Worm (Caenorhabditis elegans): ENCODE data around the gene F26F2.7.
"Not testable (repeated sequence)": the region's sequence is repeated elsewhere in the genome, so short reads cannot be mapped to it uniquely, and the experiment has no call there.

F26F2.7 gene

DNA sequence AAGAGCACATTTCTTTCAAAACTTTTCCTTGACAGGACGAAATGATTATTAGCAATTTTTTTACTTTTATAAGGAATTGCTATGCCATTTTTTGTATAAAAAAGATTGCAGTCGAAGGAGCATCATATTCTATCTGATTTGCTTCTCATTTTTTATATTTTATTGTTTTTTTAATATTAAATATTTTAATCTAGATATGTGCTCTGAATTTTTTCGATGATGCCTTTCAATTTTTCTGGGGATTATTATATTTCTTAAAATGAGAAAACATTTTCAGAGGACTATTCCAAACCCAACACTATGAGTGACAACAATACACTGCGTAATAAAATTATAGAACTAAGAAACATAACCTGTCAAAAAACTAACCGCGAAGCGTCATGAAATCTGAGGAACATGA, 11.8 kb upstream of the F26F2.7 start, which contains the start of gene F26F2.4:
Gene F26F2.4, plus strand, starts transcription at position 301 of the 400 bp plus-strand sequence.
- not testable (repeated sequence) for TF ChIP-seq elt-1 (tag; optimal IDR thresholded peaks at IDR 0.05); fkh-10 (GFP tag; optimal IDR thresholded peaks at IDR 0.05); lsy-12 (tag; optimal IDR thresholded peaks at IDR 0.05)

DNA sequence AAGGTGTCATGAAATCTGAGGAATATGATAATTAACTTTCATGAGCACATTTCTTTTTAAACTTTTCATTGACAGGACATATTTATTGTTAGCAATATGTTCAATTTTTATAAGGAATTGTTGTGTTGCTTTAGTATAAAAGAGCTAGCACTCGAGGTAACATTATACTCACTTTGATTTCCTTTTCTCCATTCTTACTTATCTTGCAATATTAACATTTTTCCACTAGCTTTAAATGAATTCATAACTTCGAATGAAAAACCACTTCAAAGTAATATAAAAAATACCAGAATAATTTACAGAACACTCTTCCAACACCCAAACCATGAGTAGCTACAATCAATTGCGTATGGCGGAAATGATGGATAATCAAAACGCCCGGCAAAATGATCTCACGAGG, 7.4 kb upstream of the F26F2.7 start, which contains the start of gene F26F2.5:
Gene F26F2.5, plus strand, starts transcription at position 301 of the 400 bp plus-strand sequence.
- TF ChIP-seq fos-1 (tag; optimal IDR thresholded peaks at IDR 0.05) (no peak), ama-1 (optimal IDR thresholded peaks at IDR 0.05) (no peak), ceh-16 (tag; optimal IDR thresholded peaks at IDR 0.05) (no peak), nhr-77 (tag; optimal IDR thresholded peaks at IDR 0.05) (no peak), unc-39 (tag; optimal IDR thresholded peaks at IDR 0.05) (no peak), mml-1 (tag; optimal IDR thresholded peaks at IDR 0.05) (no peak), ceh-28 (tag; optimal IDR thresholded peaks at IDR 0.05) (no peak), lsy-12 (tag; optimal IDR thresholded peaks at IDR 0.05) (no peak), skn-1 (tag; optimal IDR thresholded peaks at IDR 0.05) (no peak), nhr-25 (tag; optimal IDR thresholded peaks at IDR 0.05) (no peak), nhr-28 (tag; optimal IDR thresholded peaks at IDR 0.05) (no peak), fkh-10 (GFP tag; optimal IDR thresholded peaks at IDR 0.05) (no peak), elt-2 (tag; optimal IDR thresholded peaks at IDR 0.05) (no peak)

- TF ChIP-seq lsy-12 (tag; optimal IDR thresholded peaks at IDR 0.05) (no peak), elt-3 (tag; optimal IDR thresholded peaks at IDR 0.05) (no peak), eor-1 (tag; optimal IDR thresholded peaks at IDR 0.05) (no peak), tbx-2 (tag; optimal IDR thresholded peaks at IDR 0.05) (no peak), lin-39 (tag; optimal IDR thresholded peaks at IDR 0.05) (no peak), fkh-2 (tag; optimal IDR thresholded peaks at IDR 0.05) (no peak), R02D3.7 (tag; optimal IDR thresholded peaks at IDR 0.05) (no peak), elt-2 (tag; optimal IDR thresholded peaks at IDR 0.05) (no peak)
These were observed 6.5 kb upstream of the F26F2.7 start, which contains the start of gene clec-263 for ce11 chrV:20574314-20574713. TSS of gene clec-263 (plus strand) at chrV:20574614.

ce11 chrV:20574872-20575271, 5.9 kb upstream of the F26F2.7 start:
- TF ChIP-seq mdl-1 (tag; optimal IDR thresholded peaks at IDR 0.05) (no peak), ztf-11 (tag; optimal IDR thresholded peaks at IDR 0.05) (no peak), elt-3 (tag; optimal IDR thresholded peaks at IDR 0.05) (no peak), jun-1 (tag; optimal IDR thresholded peaks at IDR 0.05) (no peak), nfya-1 (tag; optimal IDR thresholded peaks at IDR 0.05; ENCODE audit: insufficient read depth) (no peak), mml-1 (tag; optimal IDR thresholded peaks at IDR 0.05) (no peak), daf-12 (tag; optimal IDR thresholded peaks at IDR 0.05) (no peak), ceh-28 (tag; optimal IDR thresholded peaks at IDR 0.05) (no peak), egl-5 (tag; optimal IDR thresholded peaks at IDR 0.05) (no peak), ztf-4 (tag; optimal IDR thresholded peaks at IDR 0.05) (no peak)

DNA sequence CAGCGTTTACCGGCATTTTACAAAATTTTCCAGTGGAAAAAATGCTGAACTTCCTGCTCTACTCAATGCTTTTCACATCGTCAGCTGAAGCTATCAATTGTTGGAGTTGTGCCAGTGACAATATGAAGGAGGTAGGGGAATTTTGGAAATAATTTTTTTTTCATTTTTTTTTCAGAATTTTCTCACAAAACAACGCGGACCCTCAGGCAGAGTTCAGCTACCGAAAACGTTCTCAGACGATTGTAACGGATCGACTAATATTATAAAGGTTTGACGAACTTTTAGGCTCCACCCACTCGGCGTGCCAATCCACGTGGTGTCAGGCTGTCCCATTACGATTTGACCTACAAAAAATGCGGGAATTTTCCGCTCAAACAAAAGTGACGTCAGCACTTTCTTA, 1.3 kb upstream of the F26F2.7 start, which contains the start of gene F26F2.8:
Gene F26F2.8, plus strand, starts transcription at position 13 of the 400 bp plus-strand sequence.
- TF ChIP-seq elt-3 (tag; optimal IDR thresholded peaks at IDR 0.05) (no peak), aly-2 (tag; optimal IDR thresholded peaks at IDR 0.05) (no peak), daf-12 (tag; optimal IDR thresholded peaks at IDR 0.05) (no peak), fkh-10 (GFP tag; optimal IDR thresholded peaks at IDR 0.05) (no peak)

DNA sequence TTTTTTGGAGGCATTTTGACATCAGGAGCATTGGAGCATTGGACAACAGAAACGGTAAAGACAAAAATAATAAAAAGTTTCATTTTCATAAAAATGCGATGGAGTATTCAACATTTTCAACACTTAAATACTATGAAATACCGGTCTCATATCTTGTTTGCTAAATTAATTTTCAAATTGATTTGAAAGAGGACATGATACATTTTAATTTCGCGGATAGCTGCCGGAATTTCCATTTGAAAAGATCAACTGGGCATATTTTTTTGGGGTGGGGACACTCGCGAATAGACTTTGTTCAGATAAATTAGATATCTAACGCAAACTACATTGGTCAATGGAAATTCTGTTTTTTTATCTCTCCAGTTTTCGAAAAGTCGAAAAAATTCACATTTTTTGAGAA, 14.0 kb downstream of the F26F2.7 start, which contains the start of gene F26F2.10:
Gene F26F2.10, minus strand, starts transcription at position 101 of the 400 bp plus-strand sequence.
- TF ChIP-seq ceh-28 (tag; optimal IDR thresholded peaks at IDR 0.05) (no peak), zag-1 (tag; optimal IDR thresholded peaks at IDR 0.05) (no peak), pqm-1 (tag; optimal IDR thresholded peaks at IDR 0.05) (no peak), egl-5 (tag; optimal IDR thresholded peaks at IDR 0.05) (no peak), elt-1 (tag; optimal IDR thresholded peaks at IDR 0.05) (no peak), nhr-25 (tag; optimal IDR thresholded peaks at IDR 0.05) (no peak), nhr-77 (tag; optimal IDR thresholded peaks at IDR 0.05) (no peak), nhr-237 (tag; optimal IDR thresholded peaks at IDR 0.05) (no peak), lin-39 (tag; optimal IDR thresholded peaks at IDR 0.05) (no peak), lin-15B (tag; optimal IDR thresholded peaks at IDR 0.05) (no peak), egl-27 (tag; optimal IDR thresholded peaks at IDR 0.05) (no peak), jun-1 (tag; optimal IDR thresholded peaks at IDR 0.05) (no peak), tbx-2 (tag; optimal IDR thresholded peaks at IDR 0.05) (no peak), mdl-1 (tag; optimal IDR thresholded peaks at IDR 0.05) (no peak), ceh-82 (tag; optimal IDR thresholded peaks at IDR 0.05) (no peak), elt-2 (tag; optimal IDR thresholded peaks at IDR 0.05) (no peak), ceh-16 (tag; optimal IDR thresholded peaks at IDR 0.05) (no peak), nhr-28 (tag; optimal IDR thresholded peaks at IDR 0.05) (no peak), unc-39 (tag; optimal IDR thresholded peaks at IDR 0.05) (no peak), daf-12 (tag; optimal IDR thresholded peaks at IDR 0.05) (no peak)
